Fruit fly (Drosophila melanogaster) whole organism, embryonic: ENCODE measurements around the gene sit.
A peak's percentile ranks its signal among the peaks of the same experiment; 100 is the strongest.

Experiments
- CG1024 ChIP-seq: fragments of 200-800 bp; sonication (Bioruptor generic); IDR thresholded peaks from 2 replicates; pipeline ENCODE4 v1.3.6; 2022; ENCODE audit warnings: missing biosample characterization, missing genetic modification characterization
- CG10366 ChIP-seq: fragments of 200-800 bp; sonication (Bioruptor generic); IDR thresholded peaks from 2 replicates; pipeline ENCODE4 v1.3.6; 2022; ENCODE audit warnings: missing biosample characterization, missing genetic modification characterization
- CG11093 ChIP-seq: fragments of 200-800 bp; sonication (Bioruptor generic); IDR thresholded peaks from 3 replicates; pipeline ENCODE4 v1.3.6; 2022; ENCODE audit warnings: missing biosample characterization, missing genetic modification characterization
- CG11456 ChIP-seq: fragments of 200-800 bp; sonication (Bioruptor generic); IDR thresholded peaks from 3 replicates; pipeline ENCODE4 v1.3.6; 2022; ENCODE audit warnings: missing biosample characterization, missing genetic modification characterization
- CG11696 ChIP-seq: fragments of 200-800 bp; sonication (Bioruptor generic); IDR thresholded peaks from 2 replicates; pipeline ENCODE4 v1.3.6; 2022; ENCODE audit warnings: missing biosample characterization, missing genetic modification characterization
- CG12071 ChIP-seq: fragments of 200-800 bp; sonication (Bioruptor generic); optimal IDR thresholded peaks from 3 replicates; lab custom pipeline; 2018; ENCODE audit warnings: missing biosample characterization, mild to moderate bottlenecking, missing genetic modification characterization
- CG14710 ChIP-seq: fragments of 200-800 bp; sonication (Bioruptor generic); optimal IDR thresholded peaks from 3 replicates; lab custom pipeline; 2019; ENCODE audit warnings: missing biosample characterization, mild to moderate bottlenecking, missing genetic modification characterization, moderate library complexity
- CG16813 ChIP-seq: fragments of 200-800 bp; sonication (Bioruptor generic); IDR thresholded peaks from 3 replicates; pipeline ENCODE4 v1.3.6; 2022; ENCODE audit warnings: missing biosample characterization, missing genetic modification characterization; ENCODE audit not compliant: partially characterized antibody
- CG17361 ChIP-seq: fragments of 200-800 bp; sonication (Bioruptor generic); IDR thresholded peaks from 3 replicates; pipeline ENCODE4 v1.3.6; 2022; ENCODE audit warnings: missing biosample characterization, missing genetic modification characterization
- CG2889 ChIP-seq: fragments of 200-800 bp; sonication (Bioruptor generic); IDR thresholded peaks from 3 replicates; pipeline ENCODE4 v1.3.6; 2022; ENCODE audit warnings: missing biosample characterization, missing genetic modification characterization
- CG30431 ChIP-seq: fragments of 200-800 bp; sonication (Bioruptor generic); optimal IDR thresholded peaks from 2 replicates; lab custom pipeline; 2017; ENCODE audit warnings: missing biosample characterization, missing genetic modification characterization
- CG5953 ChIP-seq: fragments of 200-800 bp; sonication (Bioruptor generic); IDR thresholded peaks from 2 replicates; pipeline ENCODE4 v1.3.6; 2022; ENCODE audit warnings: missing biosample characterization, missing genetic modification characterization
- CG6254 ChIP-seq: fragments of 200-800 bp; sonication (Bioruptor generic); optimal IDR thresholded peaks from 3 replicates; lab custom pipeline; 2017; ENCODE audit warnings: mild to moderate bottlenecking, missing biosample characterization, missing genetic modification reagents, missing genetic modification characterization
- CG6689 ChIP-seq: fragments of 200-800 bp; sonication (Bioruptor generic); IDR thresholded peaks from 2 replicates; pipeline ENCODE4 v1.3.6; 2022; ENCODE audit warnings: missing biosample characterization, missing genetic modification characterization
- CG6813 ChIP-seq: fragments of 200-800 bp; sonication (Bioruptor generic); optimal IDR thresholded peaks from 2 replicates; lab custom pipeline; 2017; ENCODE audit warnings: missing biosample characterization, missing genetic modification characterization, mild to moderate bottlenecking, moderate library complexity, missing genetic modification reagents
- CG7357 ChIP-seq: fragments of 200-800 bp; sonication (Bioruptor generic); IDR thresholded peaks from 3 replicates; pipeline ENCODE4 v1.3.6; 2022; ENCODE audit warnings: missing biosample characterization, missing genetic modification characterization
- CG7786 ChIP-seq: fragments of 200-800 bp; sonication (Bioruptor generic); optimal IDR thresholded peaks from 2 replicates; lab custom pipeline; 2016; ENCODE audit warnings: missing biosample characterization, missing genetic modification characterization
- CG8944 ChIP-seq: fragments of 200-800 bp; sonication (Bioruptor generic); optimal IDR thresholded peaks from 3 replicates; lab custom pipeline; 2016; ENCODE audit warnings: missing biosample characterization, missing genetic modification characterization
- Gsc ChIP-seq: fragments of 200-800 bp; sonication (Bioruptor generic); IDR thresholded peaks from 2 replicates; pipeline ENCODE4 v1.3.6; 2022; ENCODE audit warnings: missing biosample characterization, missing genetic modification characterization
- Hr51 ChIP-seq, 2 experiments: fragments of 200-800 bp; sonication (Bioruptor generic); optimal IDR thresholded peaks; 2 replicates in 1 of 2; 3 replicates in 1 of 2; lab custom pipeline; 2016 to 2018; ENCODE audit warnings: missing biosample characterization in 2 of 2, missing genetic modification characterization in 2 of 2, mild to moderate bottlenecking in 1 of 2, moderate library complexity in 1 of 2
- Jarid2 ChIP-seq: fragments of 200-800 bp; sonication (Bioruptor generic); optimal IDR thresholded peaks from 3 replicates; lab custom pipeline; 2017; ENCODE audit warnings: mild to moderate bottlenecking, missing biosample characterization, missing genetic modification reagents, missing genetic modification characterization
- Kr ChIP-seq: fragments of 200-800 bp; sonication (Bioruptor generic); optimal IDR thresholded peaks from 2 replicates; lab custom pipeline; 2017; ENCODE audit warnings: missing biosample characterization, mild to moderate bottlenecking, missing genetic modification characterization
- Sin3A ChIP-seq: fragments of >200 bp; optimal IDR thresholded peaks from 2 replicates; lab custom pipeline; 2018
- Ssrp ChIP-seq: fragments of 200-800 bp; sonication (Bioruptor generic); optimal IDR thresholded peaks from 2 replicates; lab custom pipeline; 2018; ENCODE audit warnings: missing biosample characterization, mild to moderate bottlenecking, missing genetic modification characterization, moderate library complexity
- Stat92E ChIP-seq, 3 experiments: fragments of >200 bp in 2 of 3; fragments of 200-800 bp in 1 of 3; sonication (Bioruptor generic) in 1 of 3; optimal IDR thresholded peaks; 2 replicates each; lab custom pipeline; 2017 to 2019; ENCODE audit warnings: missing biosample characterization in 3 of 3, missing genetic modification characterization in 3 of 3, mild to moderate bottlenecking in 1 of 3, moderate library complexity in 1 of 3
- Xbp1 ChIP-seq: fragments of 200-800 bp; sonication (Bioruptor generic); optimal IDR thresholded peaks from 3 replicates; lab custom pipeline; 2016; ENCODE audit warnings: missing biosample characterization, mild to moderate bottlenecking, missing genetic modification characterization
- al ChIP-seq: fragments of 200-800 bp; sonication (Bioruptor generic); IDR thresholded peaks from 2 replicates; pipeline ENCODE4 v1.3.6; 2022; ENCODE audit warnings: missing biosample characterization, missing genetic modification characterization
- amos ChIP-seq: fragments of 200-800 bp; sonication (Bioruptor generic); IDR thresholded peaks from 2 replicates; pipeline ENCODE4 v1.3.6; 2022; ENCODE audit warnings: missing biosample characterization, missing genetic modification characterization; ENCODE audit not compliant: partially characterized antibody
- bigmax ChIP-seq: fragments of 200-800 bp; sonication (Bioruptor generic); optimal IDR thresholded peaks from 2 replicates; lab custom pipeline; 2018; ENCODE audit warnings: missing biosample characterization, mild to moderate bottlenecking, missing genetic modification characterization
- br ChIP-seq: fragments of >200 bp; optimal IDR thresholded peaks from 2 replicates; lab custom pipeline; 2017
- chif ChIP-seq, 2 experiments: fragments of 200-800 bp; sonication (Bioruptor generic); optimal IDR thresholded peaks; 3 replicates each; lab custom pipeline; 2016; ENCODE audit warnings: missing biosample characterization in 2 of 2, missing genetic modification characterization in 2 of 2
- crc ChIP-seq: fragments of 200-800 bp; sonication (Bioruptor generic); optimal IDR thresholded peaks from 2 replicates; lab custom pipeline; 2016; ENCODE audit warnings: missing biosample characterization, missing genetic modification characterization
- croc ChIP-seq: fragments of 200-800 bp; sonication (Bioruptor generic); conservative IDR thresholded peaks from 3 replicates; pipeline ENCODE4 v1.3.6; 2022; ENCODE audit warnings: missing biosample characterization, missing genetic modification characterization
- dpn ChIP-seq, 2 experiments: fragments of 200-800 bp; sonication (Bioruptor generic); optimal IDR thresholded peaks; 3 replicates each; lab custom pipeline; 2016; ENCODE audit warnings: missing biosample characterization in 2 of 2, missing genetic modification characterization in 2 of 2
- ewg ChIP-seq: fragments of 200-800 bp; sonication (Bioruptor generic); optimal IDR thresholded peaks from 3 replicates; lab custom pipeline; 2017; ENCODE audit warnings: mild to moderate bottlenecking, missing biosample characterization, missing genetic modification reagents, missing genetic modification characterization
- eyg ChIP-seq: fragments of 200-800 bp; sonication (Bioruptor generic); optimal IDR thresholded peaks from 3 replicates; lab custom pipeline; 2016; ENCODE audit warnings: missing biosample characterization, missing genetic modification characterization
- fd102C ChIP-seq: fragments of 200-800 bp; sonication (Bioruptor generic); optimal IDR thresholded peaks from 2 replicates; lab custom pipeline; 2018; ENCODE audit warnings: missing biosample characterization, mild to moderate bottlenecking, missing genetic modification characterization, moderate library complexity
- gem ChIP-seq: fragments of 200-800 bp; sonication (Bioruptor generic); optimal IDR thresholded peaks from 2 replicates; lab custom pipeline; 2019; ENCODE audit warnings: missing biosample characterization, mild to moderate bottlenecking, missing genetic modification characterization, moderate library complexity
- ham ChIP-seq: fragments of 200-800 bp; sonication (Bioruptor generic); IDR thresholded peaks from 2 replicates; pipeline ENCODE4 v1.3.6; 2022; ENCODE audit warnings: missing biosample characterization, missing genetic modification characterization
- hb ChIP-seq: fragments of 200-800 bp; sonication (Bioruptor generic); IDR thresholded peaks from 3 replicates; pipeline ENCODE4 v1.3.6; 2022; ENCODE audit warnings: missing biosample characterization, missing genetic modification characterization; ENCODE audit not compliant: partially characterized antibody
- kay ChIP-seq: fragments of 200-800 bp; sonication (Bioruptor generic); optimal IDR thresholded peaks from 2 replicates; lab custom pipeline; 2016; ENCODE audit warnings: missing biosample characterization, missing genetic modification characterization
- lbe ChIP-seq: fragments of 200-800 bp; sonication (Bioruptor generic); optimal IDR thresholded peaks from 2 replicates; lab custom pipeline; 2016; ENCODE audit warnings: missing biosample characterization, mild to moderate bottlenecking, missing genetic modification characterization
- lmd ChIP-seq: fragments of 200-800 bp; sonication (Bioruptor generic); IDR thresholded peaks from 2 replicates; pipeline ENCODE4 v1.3.6; 2022; ENCODE audit warnings: missing biosample characterization, missing genetic modification characterization
- p53 ChIP-seq: fragments of 200-800 bp; sonication (Bioruptor generic); optimal IDR thresholded peaks from 2 replicates; lab custom pipeline; 2016; ENCODE audit warnings: missing biosample characterization, missing genetic modification characterization
- pfk ChIP-seq: fragments of 200-800 bp; sonication (Bioruptor generic); optimal IDR thresholded peaks from 2 replicates; lab custom pipeline; 2018; ENCODE audit warnings: missing biosample characterization, mild to moderate bottlenecking, missing genetic modification characterization, moderate library complexity
- schlank ChIP-seq: fragments of 200-800 bp; sonication (Bioruptor generic); optimal IDR thresholded peaks from 2 replicates; lab custom pipeline; 2018; ENCODE audit warnings: missing biosample characterization, mild to moderate bottlenecking, missing genetic modification characterization
- slbo ChIP-seq: fragments of 200-800 bp; sonication (Bioruptor generic); IDR thresholded peaks from 2 replicates; pipeline ENCODE4 v1.3.6; 2022; ENCODE audit warnings: missing biosample characterization, missing genetic modification characterization
- wdn ChIP-seq: fragments of 200-800 bp; sonication (Bioruptor generic); IDR thresholded peaks from 2 replicates; pipeline ENCODE4 v1.3.6; 2022; ENCODE audit warnings: missing biosample characterization, missing genetic modification characterization
- zfh1 ChIP-seq: fragments of 200-800 bp; sonication (Bioruptor generic); IDR thresholded peaks from 3 replicates; pipeline ENCODE4 v1.3.6; 2022; ENCODE audit warnings: missing biosample characterization, missing genetic modification characterization

sit gene

DNA sequence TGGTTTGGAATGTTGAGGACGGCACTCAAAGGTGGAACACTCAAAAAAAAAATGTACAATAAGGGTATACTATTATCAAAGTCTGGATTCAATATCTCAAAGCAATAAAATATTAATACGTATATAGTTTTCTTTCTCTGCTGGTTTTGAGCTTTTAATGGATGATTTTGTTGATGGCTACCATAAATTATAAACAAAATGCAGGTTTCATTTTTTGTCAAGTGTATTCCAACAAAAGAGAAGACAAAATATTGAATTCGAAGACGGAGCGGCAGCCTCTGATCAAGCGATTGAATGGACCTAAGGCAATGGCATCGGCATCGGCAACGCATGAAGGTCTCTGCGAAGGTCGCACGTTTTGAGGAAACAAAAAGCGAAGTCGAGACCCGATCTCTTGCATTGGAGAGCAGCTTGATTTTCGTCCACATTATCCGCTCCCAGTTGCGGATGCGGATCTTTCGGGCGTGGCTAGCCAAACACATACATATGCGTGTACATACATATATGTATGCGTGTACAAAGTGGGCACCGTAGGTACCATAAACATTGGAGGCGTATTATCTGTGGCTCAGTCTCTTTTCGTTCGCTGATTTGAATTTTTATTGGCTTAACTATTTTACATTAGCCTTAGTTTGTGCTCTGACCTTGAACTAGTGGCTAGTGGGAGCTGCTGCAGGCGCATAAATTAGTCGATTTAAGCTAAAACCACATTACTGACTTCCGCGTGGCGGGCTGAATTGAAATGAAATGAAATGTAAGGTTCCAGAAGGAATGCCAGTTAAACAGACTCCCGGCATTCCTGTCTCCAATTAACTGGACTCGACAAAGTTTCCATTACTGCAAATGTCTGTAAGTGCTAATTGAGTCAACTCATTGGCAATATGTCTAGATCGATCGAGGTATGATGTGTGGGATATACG lies 25.6 kb downstream of the sit start (continued):
- no peak for TF ChIP-seq Gsc
- TF ChIP-seq croc (GFP tag; lab: Robert Waterston, UW): no peak
- peak; percentile 23 for TF ChIP-seq Ssrp (tag; lab: Kevin White, UChicago)
- TF ChIP-seq CG8944: no peak
- peak; percentile 27 for TF ChIP-seq CG6813 (GFP tag; lab: Kevin White, UChicago)
- TF ChIP-seq CG30431 (GFP tag; lab: Kevin White, UChicago): no peak
- no peak for TF ChIP-seq CG16813 (GFP tag; lab: Robert Waterston, UW)
- TF ChIP-seq Kr: no peak
- no peak for TF ChIP-seq Sin3A (lab: Kevin White, UChicago)
- TF ChIP-seq Hr51 (GFP tag; optimal IDR thresholded peaks at IDR 0.05; lab: Kevin White, UChicago): peak in 1 of 2 experiments; percentile 77
- no peak for TF ChIP-seq CG11456
- TF ChIP-seq CG5953 (GFP tag; lab: Robert Waterston, UW): no peak
- TF ChIP-seq CG10366 (GFP tag; lab: Robert Waterston, UW): peak; percentile 50
- TF ChIP-seq lbe (GFP tag; lab: Kevin White, UChicago): no peak
- TF ChIP-seq fd102C (GFP tag; lab: Kevin White, UChicago): no peak
- peak; percentile 44 for TF ChIP-seq Xbp1 (GFP tag; lab: Kevin White, UChicago)
- no peak for TF ChIP-seq crc (GFP tag; lab: Kevin White, UChicago)
- no peak; the same call in 2 of the 3 replicates for TF ChIP-seq CG11093
- peak; percentile 47; the same call in 1 of the 2 replicates for TF ChIP-seq slbo (GFP tag; lab: Robert Waterston, UW)
- TF ChIP-seq dpn (GFP tag; optimal IDR thresholded peaks at IDR 0.05; lab: Kevin White, UChicago): peak; percentile 37 to 48
- no peak for TF ChIP-seq Stat92E (GFP tag; optimal IDR thresholded peaks at IDR 0.05; lab: Kevin White, UChicago)
- TF ChIP-seq chif (GFP tag; optimal IDR thresholded peaks at IDR 0.05; lab: Kevin White, UChicago): no peak
- peak; percentile 74 for TF ChIP-seq gem (tag; lab: Kevin White, UChicago)
- TF ChIP-seq CG2889 (GFP tag; lab: Robert Waterston, UW): 0 out of 3 replicates have a peak, but pooled peaks have one; percentile 30
- 0 out of 2 replicates have a peak, but pooled peaks have one; percentile 13 for TF ChIP-seq CG11696 (GFP tag; lab: Robert Waterston, UW)
- no peak for TF ChIP-seq CG6254 (GFP tag; lab: Kevin White, UChicago)
- TF ChIP-seq Jarid2 (GFP tag; lab: Kevin White, UChicago): no peak
- no peak for TF ChIP-seq al (GFP tag; lab: Robert Waterston, UW)
- TF ChIP-seq CG7357 (GFP tag; lab: Robert Waterston, UW): no peak
- no peak for TF ChIP-seq CG1024 (GFP tag; lab: Robert Waterston, UW)
- no peak for TF ChIP-seq br (lab: Kevin White, UChicago)
- TF ChIP-seq kay (GFP tag; lab: Kevin White, UChicago): no peak
- peak; percentile 67 for TF ChIP-seq CG6689 (GFP tag; lab: Robert Waterston, UW)
- no peak for TF ChIP-seq schlank (tag; lab: Kevin White, UChicago)
- TF ChIP-seq ham (GFP tag; lab: Robert Waterston, UW): no peak
- TF ChIP-seq hb (GFP tag; lab: Robert Waterston, UW): no peak
- TF ChIP-seq pfk (GFP tag; lab: Kevin White, UChicago): no peak
- TF ChIP-seq amos (GFP tag; lab: Robert Waterston, UW): no peak
- TF ChIP-seq CG17361: 0 out of 3 replicates have a peak, but pooled peaks have one; percentile 49
- TF ChIP-seq bigmax (GFP tag; lab: Kevin White, UChicago): no peak
- TF ChIP-seq wdn (GFP tag; lab: Robert Waterston, UW): no peak
- TF ChIP-seq zfh1 (GFP tag; lab: Robert Waterston, UW): peak; percentile 39; the same call in 1 of the 3 replicates
- peak; percentile 24 for TF ChIP-seq ewg (GFP tag; lab: Kevin White, UChicago)
- no peak for TF ChIP-seq p53 (GFP tag; lab: Kevin White, UChicago)
- peak; percentile 39; the same call in 1 of the 2 replicates for TF ChIP-seq lmd
- no peak for TF ChIP-seq CG7786 (GFP tag; lab: Kevin White, UChicago)
- TF ChIP-seq eyg: no peak
- peak; percentile 11 for TF ChIP-seq CG12071 (GFP tag; lab: Kevin White, UChicago)
- no peak for TF ChIP-seq CG14710 (tag; lab: Kevin White, UChicago)
